Fruit fly (Drosophila melanogaster): Measurements from ENCODE around the gene baf.

baf gene

DNA sequence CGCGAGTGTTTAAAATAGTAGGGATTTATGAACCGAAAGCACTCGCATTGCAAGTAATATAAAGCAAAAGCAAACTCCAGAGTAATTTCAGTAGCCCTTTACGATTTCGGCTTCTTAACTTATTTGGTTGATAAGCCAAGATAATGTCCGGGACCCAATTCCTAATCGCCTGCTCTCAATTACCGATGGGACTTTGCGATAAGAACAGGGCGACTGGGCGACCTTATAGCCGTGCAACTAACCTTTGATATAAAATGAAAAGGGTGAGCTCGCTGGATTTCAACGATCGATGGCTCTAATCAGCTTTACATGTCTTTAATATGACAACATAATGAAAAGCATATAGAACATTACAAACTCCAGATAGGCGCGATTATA lies 31.2 kb upstream of the baf start, which contains the start of gene CG7227:
Gene CG7227 (minus strand): TSS at position 72 of the 378 bp plus-strand sequence.
- TF ChIP-seq CTCF (optimal IDR thresholded peaks at IDR 0.05) (no peak), CG8478 (optimal IDR thresholded peaks at IDR 0.05) (no peak)

DNA sequence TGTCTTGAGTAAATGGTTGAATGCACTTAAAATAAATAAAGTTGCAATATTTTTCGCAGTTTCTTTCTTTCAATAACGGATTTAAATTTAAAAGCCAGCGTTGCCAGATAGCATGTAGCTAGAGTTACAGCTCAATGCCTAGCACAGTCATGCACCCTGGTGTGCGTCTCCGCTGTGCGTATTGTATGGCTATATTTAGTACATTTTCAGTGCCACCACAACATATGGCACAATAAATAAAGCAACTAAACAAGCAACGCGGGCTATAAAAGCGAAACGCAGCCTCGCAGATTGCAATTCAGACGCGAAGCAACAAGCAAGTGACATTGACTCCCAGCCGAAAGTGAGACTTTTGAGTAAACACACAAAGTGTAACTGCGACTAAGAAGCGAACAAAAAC lies 30.6 kb upstream of the baf start, which contains the start of gene Sirup:
Gene Sirup (plus strand): TSS at position 215 of the 400 bp plus-strand sequence.
- TF ChIP-seq CTCF (optimal IDR thresholded peaks at IDR 0.05) (peak; percentile 65 to 73), CG8478 (optimal IDR thresholded peaks at IDR 0.05) (no peak)

DNA sequence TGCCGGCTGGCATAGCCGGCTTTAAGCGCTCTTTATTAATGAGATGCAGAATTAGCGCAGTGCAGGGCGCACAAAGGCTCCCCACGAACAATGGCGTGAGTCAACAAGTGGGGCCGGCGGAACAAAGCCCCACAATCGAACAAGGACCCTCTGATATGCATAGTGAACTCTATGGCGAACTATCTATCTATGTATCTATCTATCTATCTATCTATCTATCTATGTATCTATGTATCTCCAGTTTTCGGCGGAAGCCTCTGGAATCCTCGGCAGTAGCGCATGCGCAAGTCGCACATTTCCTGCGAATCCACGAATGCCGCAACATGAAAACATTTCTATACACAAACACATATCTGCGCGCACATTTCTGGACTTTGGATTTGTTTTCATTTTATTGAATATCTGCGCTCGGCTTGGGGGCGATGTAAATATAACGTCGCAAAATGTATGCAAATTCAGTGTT lies 28.7 kb upstream of the baf start:
- no peak for TF ChIP-seq CG8478 (optimal IDR thresholded peaks at IDR 0.05)
- TF ChIP-seq CTCF (optimal IDR thresholded peaks at IDR 0.05) = no peak

DNA sequence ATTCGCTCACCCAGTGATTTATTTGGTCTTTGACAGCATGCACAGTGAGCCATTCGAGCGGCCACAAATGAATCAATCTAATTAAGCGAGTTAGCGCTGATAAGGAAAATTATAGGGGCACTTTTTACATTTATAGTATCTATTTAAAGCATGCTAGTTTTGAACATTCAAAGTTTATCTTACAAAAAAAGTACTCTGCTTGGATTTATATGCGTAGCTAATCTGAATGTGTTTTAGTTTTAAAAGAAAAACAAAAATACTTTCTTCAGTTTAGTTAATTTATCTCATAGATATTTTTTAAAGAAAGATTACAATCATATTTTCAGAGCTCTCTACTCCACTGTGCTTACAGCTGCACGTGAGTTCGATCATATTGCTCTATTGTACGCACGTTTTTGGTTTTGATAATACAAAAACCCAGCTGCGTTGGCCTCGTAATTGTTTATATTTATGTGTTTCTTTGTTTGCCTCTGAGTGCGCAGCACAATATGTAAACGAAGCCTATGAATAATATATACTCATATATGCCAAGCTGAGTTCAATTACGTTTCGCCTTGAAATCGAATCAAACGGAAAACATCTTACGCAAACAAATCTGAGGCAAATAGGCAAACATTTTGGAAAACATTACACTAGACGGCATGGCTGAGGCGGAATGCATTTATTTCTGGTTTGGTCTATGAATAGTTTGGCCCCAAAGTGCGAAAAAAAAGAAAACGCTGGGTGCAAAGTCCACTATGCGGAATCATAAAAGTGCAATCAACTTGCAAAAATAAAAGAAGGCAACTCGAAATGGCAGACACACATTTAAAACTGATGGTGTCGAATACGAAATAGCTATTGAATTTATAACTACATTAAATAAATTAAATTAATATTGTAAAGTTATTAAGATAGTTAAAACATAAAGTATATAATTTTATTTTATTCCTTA lies 27.3 kb upstream of the baf start:
- no peak for TF ChIP-seq CG8478 (optimal IDR thresholded peaks at IDR 0.05)
- no peak for TF ChIP-seq CTCF (optimal IDR thresholded peaks at IDR 0.05)

DNA sequence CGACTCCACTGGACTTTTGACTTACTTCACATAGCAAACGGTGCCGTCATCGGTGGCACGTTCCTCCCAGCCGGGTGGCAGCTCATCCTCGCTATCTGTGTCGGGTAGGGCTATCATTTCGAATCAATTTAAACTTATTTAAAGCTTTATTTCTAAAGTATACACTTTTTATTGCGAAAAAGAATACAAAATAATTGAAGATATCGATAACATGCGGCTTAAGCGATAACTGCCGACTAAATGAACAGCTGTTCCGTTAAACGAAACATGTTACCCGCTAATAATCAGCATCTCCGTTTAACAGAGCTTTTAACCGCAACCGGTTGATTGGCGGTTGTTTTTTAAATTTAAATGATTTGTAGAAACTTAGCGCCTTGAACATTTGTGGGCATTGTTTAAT lies 25.2 kb upstream of the baf start, which contains the start of gene Wwox:
Gene Wwox (minus strand): TSS at position 215 of the 400 bp plus-strand sequence.
- TF ChIP-seq CTCF (optimal IDR thresholded peaks at IDR 0.05) (no peak), CG8478 (optimal IDR thresholded peaks at IDR 0.05) (no peak)

DNA sequence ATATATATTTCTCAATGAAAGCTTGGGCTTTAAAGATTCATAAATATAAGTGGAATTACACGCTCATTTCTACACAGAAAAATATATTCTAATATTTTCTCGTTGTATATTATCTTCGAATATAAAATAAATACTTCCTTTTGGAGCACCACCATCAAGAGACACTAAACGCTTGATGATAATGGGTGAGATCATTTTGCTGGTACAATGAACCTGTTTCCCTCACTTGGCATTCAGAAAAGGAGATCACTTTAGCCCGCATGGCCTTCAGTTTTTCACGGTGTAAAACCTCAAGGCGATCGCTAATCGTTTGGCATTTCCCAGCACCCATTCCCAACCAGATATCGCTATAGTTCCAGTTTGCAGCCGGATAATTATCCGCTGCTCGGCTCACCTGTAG lies 23.2 kb upstream of the baf start:
- no peak for TF ChIP-seq CTCF (optimal IDR thresholded peaks at IDR 0.05)

DNA sequence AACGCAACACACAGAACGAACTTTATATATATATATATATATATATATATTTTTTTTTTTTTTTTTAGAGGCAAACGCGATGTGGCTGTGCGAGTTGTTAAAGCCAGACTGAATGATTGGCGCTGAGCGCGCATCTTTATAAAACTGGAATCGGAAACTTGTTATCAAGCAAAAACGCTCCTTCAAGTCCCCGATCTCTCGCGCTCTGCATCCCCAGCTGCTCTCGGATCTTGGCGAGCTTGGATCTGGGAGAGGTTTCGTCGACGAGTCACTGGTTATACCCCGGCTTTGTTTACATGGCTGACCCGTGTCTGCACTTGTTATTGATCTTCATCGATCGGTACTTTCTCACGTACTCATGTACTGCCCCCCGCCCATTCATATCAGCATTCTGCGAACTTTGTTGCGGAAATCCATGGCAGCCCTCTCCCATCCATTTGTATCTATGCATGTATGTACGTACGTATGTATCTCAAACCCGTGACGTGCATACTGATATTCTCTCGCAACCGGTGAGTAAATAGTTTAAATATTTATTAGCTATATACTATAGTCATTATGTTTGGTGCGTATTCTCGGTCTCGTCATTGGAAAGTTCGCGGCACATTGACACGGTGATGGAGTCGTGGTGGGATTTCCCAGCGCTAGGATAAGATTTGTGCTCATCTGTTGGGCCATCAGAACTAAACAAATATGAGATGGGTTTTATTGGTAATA lies 21.9 kb upstream of the baf start, which contains the start of gene Spn28Dc:
Gene Spn28Dc (minus strand): TSS at position 51 of the 717 bp plus-strand sequence.
- TF ChIP-seq CG8478 (optimal IDR thresholded peaks at IDR 0.05) (no peak), CTCF (optimal IDR thresholded peaks at IDR 0.05) (no peak)

DNA sequence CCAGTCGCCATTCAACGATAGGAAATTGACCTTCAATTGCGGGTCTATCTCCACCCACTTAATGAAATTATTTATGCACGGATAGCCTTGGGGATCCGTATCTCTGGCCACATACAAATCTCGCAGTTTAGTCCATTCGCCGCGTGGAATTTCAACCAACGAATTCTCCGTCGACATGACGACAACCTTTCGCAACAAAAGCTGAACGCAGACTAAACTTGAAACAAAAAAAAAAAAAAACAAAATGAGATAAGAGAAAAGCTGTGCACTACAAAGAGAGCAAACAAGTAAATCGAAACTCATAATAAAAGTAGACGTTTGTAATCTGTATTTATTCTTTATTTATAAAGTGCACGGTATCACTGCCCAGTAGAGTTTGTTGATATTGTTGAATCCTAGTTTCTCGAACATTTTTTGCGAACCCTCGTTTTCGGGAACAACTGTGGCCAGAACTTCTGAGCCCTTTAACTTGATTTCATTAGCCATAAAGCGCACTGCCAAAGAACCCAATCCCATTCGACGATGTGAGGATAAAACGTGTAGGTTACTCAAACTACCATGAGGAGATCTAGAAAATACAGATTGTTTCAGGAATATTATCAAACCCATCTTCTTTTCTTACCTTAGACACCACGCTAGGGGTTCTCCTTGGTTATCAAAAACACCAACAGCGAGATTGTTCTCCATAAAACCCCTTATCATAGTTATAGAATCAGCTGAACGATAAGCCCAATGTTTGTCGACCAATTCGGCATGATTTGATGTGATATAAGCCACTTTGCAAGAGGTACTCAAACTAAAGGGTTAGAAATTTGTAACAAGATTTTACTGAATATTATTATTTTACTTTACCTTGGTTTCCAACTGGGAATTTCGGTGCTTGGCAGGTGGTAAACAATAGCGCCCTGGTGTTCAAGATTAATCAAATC lies 19.7 kb upstream of the baf start, which contains the start of gene CG12560:
Gene CG12560 (minus strand): TSS at position 195 of the 929 bp plus-strand sequence.
- TF ChIP-seq CG8478 (optimal IDR thresholded peaks at IDR 0.05) (no peak), CTCF (optimal IDR thresholded peaks at IDR 0.05) (no peak)

DNA sequence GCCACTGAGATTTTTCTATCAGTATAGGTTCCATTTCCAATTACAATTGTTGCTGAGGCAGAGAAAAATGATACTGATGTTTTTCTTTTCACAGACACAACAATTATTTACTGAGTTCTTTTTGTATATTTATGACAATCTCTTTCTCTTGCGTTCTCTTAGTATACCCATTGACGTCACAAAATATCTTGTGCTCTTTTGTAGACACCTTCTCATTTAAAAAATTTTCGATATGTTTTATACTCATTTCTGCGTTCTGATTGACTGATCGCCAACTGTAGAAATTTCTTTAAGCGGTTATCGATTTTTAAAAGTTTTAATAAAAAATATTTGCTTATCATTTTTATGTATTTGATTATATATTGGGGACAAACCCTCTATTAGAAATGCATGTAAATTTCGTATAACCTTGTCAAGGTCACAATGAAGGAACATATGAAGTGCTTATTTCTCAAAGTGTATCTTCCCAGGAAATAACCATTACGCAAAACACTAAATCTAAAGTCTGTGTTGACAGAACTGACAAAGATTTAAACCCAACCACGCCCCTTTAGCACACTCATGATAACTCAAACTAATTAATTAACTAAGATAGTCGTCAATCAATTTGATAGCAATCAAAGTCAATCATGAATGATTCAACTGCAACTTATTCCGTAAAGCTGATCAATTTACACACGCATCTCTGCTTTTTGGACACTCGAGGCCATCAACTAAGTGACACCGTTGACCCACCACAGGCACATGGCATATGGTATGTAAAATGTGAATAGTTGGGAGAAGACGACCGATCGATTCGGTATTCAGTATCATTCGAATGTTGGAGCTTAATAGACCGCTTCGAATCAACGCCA lies 18.4 kb upstream of the baf start, which contains the start of the genes Glyat and Tg:
Gene Glyat (minus strand): TSS at position 51 of the 854 bp plus-strand sequence.
Gene Tg (plus strand): TSS at position 804 of the 854 bp plus-strand sequence.
- TF ChIP-seq CTCF (optimal IDR thresholded peaks at IDR 0.05) (no peak), CG8478 (optimal IDR thresholded peaks at IDR 0.05) (no peak)

DNA sequence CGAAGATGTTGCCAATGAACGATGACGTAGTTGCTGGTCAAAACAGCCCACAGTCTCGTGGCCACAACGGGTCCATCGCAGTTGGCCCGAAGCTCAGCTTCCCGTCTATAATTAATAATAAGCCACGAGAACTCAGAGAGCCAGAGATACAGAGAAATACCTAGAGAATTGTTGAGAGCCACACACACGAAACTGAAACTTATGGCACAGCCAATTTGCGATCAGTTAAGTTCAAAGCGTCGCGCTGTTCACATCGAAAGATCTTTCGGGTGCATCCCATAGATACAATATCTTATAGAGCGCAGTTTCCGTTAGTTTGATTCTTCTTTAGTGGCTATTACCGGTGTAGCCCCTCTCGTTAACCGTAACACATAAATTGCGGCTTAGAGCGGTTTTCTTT lies 16.7 kb upstream of the baf start:
- no peak for TF ChIP-seq CG8478 (optimal IDR thresholded peaks at IDR 0.05)
- no peak for TF ChIP-seq CTCF (optimal IDR thresholded peaks at IDR 0.05)

DNA sequence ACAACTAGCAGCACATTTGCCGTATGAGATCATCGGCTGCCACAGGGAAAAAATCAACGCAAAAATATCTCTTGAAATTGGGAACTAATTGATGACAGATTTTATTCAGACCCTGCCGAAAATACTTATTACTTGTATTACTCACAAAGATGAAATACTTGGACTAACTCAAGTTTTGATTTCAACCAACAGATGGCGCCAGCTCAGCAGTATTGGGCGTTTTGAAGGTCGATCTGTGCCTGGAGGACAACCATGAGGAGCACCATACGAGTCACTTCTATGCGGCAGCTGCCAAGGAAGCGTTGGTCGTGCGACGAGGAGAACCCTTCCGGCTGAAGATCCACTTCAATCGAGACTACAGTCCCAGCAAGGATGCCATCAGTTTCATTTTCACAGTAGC lies 4.9 kb upstream of the baf start:
- TF ChIP-seq CG8478 (optimal IDR thresholded peaks at IDR 0.05) = no peak
- peak; percentile 76 to 80 for TF ChIP-seq CTCF (optimal IDR thresholded peaks at IDR 0.05)

DNA sequence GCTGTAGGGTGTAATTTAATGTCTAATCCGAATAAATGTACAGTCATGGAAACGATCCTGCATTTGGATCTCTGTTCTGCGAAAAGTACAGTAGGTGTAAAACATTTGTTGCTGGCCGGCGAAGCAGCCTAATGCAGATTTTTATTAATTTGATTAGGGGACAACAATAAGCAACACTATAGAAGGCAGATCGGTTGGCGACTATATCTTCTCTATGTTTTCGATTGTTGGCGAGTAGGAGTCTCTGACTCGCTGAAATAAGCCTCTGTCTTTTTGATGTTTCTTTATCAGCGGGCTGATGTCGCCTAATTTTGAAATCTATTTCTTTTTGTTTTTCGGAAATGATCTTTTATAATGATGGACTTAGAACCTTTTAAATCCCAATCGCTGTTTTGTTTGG lies 840 bp downstream of the baf start:
- no peak for TF ChIP-seq CG8478 (optimal IDR thresholded peaks at IDR 0.05)

DNA sequence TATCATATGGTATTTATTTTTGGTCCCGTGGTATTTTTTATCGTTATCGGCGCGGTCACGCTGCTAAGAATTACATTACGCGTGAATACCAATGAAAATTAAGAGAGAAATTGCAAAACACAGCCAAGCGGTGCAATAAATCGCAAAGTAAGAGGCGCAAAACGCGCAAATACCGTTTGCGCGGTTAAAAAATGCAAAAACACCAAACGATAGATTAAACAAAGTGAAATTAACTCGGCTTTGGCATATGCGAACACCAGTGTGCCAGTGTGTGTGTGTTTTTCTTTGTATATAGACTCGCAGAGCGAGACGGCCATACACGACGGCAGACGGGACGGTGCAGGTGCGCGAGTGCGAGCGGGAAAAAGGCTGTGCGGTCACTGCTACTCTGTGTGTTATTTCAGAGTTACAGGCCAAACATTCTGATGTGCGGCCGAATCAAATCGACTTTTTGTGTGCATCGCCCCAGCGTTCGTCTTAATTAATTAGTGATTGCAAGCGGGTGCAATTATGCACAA lies 1.5 kb downstream of the baf start, which contains the start of gene Cka:
Gene Cka (plus strand): TSS at position 29 of the 518 bp plus-strand sequence.
- TF ChIP-seq CTCF (optimal IDR thresholded peaks at IDR 0.05) = peak in 1 of 2 experiments; percentile 32
- TF ChIP-seq CG8478 (optimal IDR thresholded peaks at IDR 0.05) = no peak
